Worm (Caenorhabditis elegans) whole organism, midembryonic: Measurements from ENCODE around the gene clec-85.

Experiments
- T22C8.4 ChIP-seq: fragments of 200-800 bp; sonication (Bioruptor generic); IDR thresholded peaks from 2 replicates; pipeline ENCODE4 v1.3.6; 2022; ENCODE audit warnings: missing genetic modification characterization, missing compliant biosample characterization
- cog-1 ChIP-seq: sonication (generic microtip); optimal IDR thresholded peaks from 2 replicates; lab custom pipeline; 2016; ENCODE audit warnings: missing genetic modification characterization, missing compliant biosample characterization
- flt-1 ChIP-seq: fragments of 200-800 bp; sonication (Bioruptor generic); IDR thresholded peaks from 2 replicates; pipeline ENCODE4 v1.3.6; 2022; ENCODE audit warnings: missing genetic modification characterization, missing compliant biosample characterization
- klf-2 ChIP-seq: fragments of 200-800 bp; sonication (Bioruptor generic); conservative IDR thresholded peaks from 2 replicates; pipeline ENCODE4 v1.3.6; 2022; ENCODE audit warnings: missing genetic modification reagents, missing genetic modification characterization, missing compliant biosample characterization
- med-1 ChIP-seq: sonication (generic microtip); optimal IDR thresholded peaks from 2 replicates; lab custom pipeline; 2017; ENCODE audit warnings: missing genetic modification characterization, mild to moderate bottlenecking, missing compliant biosample characterization, antibody characterized with exemption, missing genetic modification reagents; ENCODE audit not compliant: insufficient read depth
- ref-1 ChIP-seq: fragments of 200-800 bp; sonication (Bioruptor generic); conservative IDR thresholded peaks from 2 replicates; pipeline ENCODE4 v1.3.6; 2022; ENCODE audit warnings: missing genetic modification reagents, missing genetic modification characterization, missing compliant biosample characterization
- tab-1 ChIP-seq: fragments of 200-800 bp; sonication (Bioruptor generic); IDR thresholded peaks from 2 replicates; pipeline ENCODE4 v1.3.6; 2022; ENCODE audit warnings: missing genetic modification characterization, missing compliant biosample characterization
- ztf-23 ChIP-seq: fragments of 200-800 bp; sonication (Bioruptor generic); IDR thresholded peaks from 2 replicates; pipeline ENCODE4 v1.3.6; 2022; ENCODE audit warnings: missing genetic modification reagents, missing genetic modification characterization, missing compliant biosample characterization
- ztf-29 ChIP-seq: fragments of 200-800 bp; sonication (Bioruptor generic); IDR thresholded peaks from 2 replicates; pipeline ENCODE4 v1.3.6; 2022; ENCODE audit warnings: missing genetic modification reagents, missing genetic modification characterization, missing compliant biosample characterization

The clec-85 gene

DNA sequence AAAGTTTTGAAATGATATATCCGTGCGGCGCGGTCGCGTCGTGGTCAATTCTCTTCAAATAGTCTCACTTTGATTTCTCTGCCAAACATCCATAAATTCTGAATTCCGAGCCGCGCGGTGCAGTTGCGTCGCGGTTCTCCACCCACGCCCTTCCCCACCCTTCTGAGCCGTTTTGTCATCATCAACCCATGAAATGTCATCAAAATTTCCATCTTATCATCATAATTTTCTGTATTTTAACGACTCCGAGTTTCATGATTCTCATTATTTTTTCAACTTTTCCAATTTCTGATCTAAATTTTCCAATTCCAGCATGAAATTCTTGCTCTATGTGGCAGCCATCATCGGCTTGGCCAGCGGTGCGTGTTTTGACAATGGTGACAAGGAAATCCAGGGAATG is 8.5 kb upstream of the clec-85 start, which contains the start of gene clec-84:
clec-84 (plus strand) TSS at position 301 of the 400 bp plus-strand sequence.
- TF ChIP-seq flt-1 (GFP tag; lab: Robert Waterston, UW) = no peak
- no peak for TF ChIP-seq ztf-29
- no peak for TF ChIP-seq ref-1 (GFP tag; lab: Robert Waterston, UW)
- no peak for TF ChIP-seq klf-2
- TF ChIP-seq cog-1 = no peak
- TF ChIP-seq tab-1 (GFP tag; lab: Robert Waterston, UW) = no peak
- TF ChIP-seq med-1 = no peak
- TF ChIP-seq ztf-23 (GFP tag; lab: Robert Waterston, UW) = no peak
- no peak for TF ChIP-seq T22C8.4 (GFP tag; lab: Robert Waterston, UW)

DNA sequence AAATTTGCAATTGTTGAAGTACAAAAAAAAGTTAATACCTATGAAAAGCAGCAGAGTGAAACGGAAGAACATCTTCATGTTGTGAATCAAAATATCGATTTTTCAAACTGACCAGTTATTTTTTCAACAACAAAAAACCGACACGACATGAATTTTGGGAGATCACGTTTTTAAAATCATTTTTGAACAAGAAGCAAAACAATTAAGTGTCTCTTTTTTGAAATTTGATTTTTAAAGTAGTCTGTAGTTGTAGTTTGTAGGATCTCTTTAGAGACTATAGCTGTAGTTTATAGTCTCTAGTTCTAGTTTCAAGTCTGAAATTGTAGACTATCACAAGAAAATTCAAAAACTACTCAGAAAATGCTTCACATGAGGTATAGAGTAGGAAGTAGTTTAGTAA is 6.8 kb upstream of the clec-85 start, which contains the start of gene Y54G2A.15:
Y54G2A.15 (minus strand) TSS at position 101 of the 400 bp plus-strand sequence.
- no peak for TF ChIP-seq ref-1 (GFP tag; lab: Robert Waterston, UW)
- TF ChIP-seq flt-1 (GFP tag; lab: Robert Waterston, UW) = no peak
- no peak for TF ChIP-seq ztf-29
- TF ChIP-seq med-1 = no peak
- no peak for TF ChIP-seq tab-1 (GFP tag; lab: Robert Waterston, UW)
- TF ChIP-seq ztf-23 (GFP tag; lab: Robert Waterston, UW) = no peak
- TF ChIP-seq klf-2 = no peak
- no peak for TF ChIP-seq cog-1
- TF ChIP-seq T22C8.4 (GFP tag; lab: Robert Waterston, UW) = no peak

DNA sequence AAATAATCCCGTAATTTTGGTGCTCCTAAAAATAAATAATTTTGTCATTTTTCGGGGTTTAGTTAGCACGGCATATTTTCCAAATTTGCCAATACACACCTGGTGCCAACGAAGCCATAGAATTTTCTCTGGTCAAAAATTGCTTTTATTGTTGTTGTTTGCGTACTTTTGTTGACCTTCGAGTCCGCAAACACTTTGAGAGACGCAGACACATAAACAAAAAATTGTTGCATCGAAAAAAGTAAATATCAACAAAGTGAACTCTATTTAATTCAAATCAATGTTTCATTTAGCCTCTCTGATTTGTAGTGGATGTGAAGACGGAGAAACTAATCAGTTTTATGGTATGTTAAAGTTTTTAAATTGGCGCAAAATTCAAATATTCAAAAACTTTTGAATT is 4.4 kb upstream of the clec-85 start, which contains the start of gene Y54G2A.40:
Y54G2A.40 (plus strand) TSS at position 213 of the 400 bp plus-strand sequence.
- no peak for TF ChIP-seq ztf-23 (GFP tag; lab: Robert Waterston, UW)

DNA sequence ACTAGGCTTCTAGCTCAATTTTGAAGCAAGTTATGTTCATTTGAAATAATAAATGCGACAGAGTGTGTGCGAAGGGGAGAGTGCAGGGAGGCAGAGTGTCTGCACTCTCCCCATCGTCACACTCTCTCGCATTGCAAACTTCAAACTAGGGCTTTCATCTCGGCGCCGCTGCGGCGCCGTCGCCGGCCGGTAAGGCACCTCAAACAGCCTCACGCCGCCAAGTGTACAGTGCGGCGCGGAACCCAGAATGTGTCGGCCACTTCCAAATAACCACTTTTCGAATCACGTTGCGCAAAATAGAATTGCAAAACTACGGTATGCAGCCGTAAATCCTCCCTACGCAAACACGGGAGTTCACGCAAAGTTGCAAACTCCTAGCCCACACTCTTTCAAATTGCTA is 1.4 kb upstream of the clec-85 start:
- TF ChIP-seq med-1 (no peak), klf-2 (no peak), ref-1 (GFP tag; lab: Robert Waterston, UW) (no peak), flt-1 (GFP tag; lab: Robert Waterston, UW) (no peak), tab-1 (GFP tag; lab: Robert Waterston, UW) (no peak), cog-1 (no peak), T22C8.4 (GFP tag; lab: Robert Waterston, UW) (no peak), ztf-23 (GFP tag; lab: Robert Waterston, UW) (no peak), ztf-29 (no peak)

DNA sequence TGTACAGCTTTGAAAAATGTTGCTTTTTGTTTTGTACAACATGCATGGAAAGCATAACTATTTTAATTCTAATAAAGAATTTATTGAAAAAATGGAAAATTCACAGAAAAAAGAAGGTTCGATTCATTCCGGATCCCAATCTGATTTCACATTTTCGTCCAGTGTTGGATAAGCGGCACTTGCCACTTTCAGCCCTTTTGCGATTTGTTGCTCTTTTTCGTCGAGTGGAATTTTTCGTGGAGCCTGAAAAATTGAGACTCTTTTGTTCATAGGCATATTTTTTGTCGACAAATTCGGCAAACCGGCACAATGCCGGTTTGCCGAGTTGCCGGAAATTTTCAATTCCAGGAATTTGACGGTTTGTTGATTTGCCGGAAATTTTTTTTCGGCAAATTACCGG is 939 bp downstream of the clec-85 start:
- TF ChIP-seq ztf-23 (GFP tag; lab: Robert Waterston, UW) (no peak), cog-1 (no peak), tab-1 (GFP tag; lab: Robert Waterston, UW) (no peak), T22C8.4 (GFP tag; lab: Robert Waterston, UW) (no peak), klf-2 (no peak), ref-1 (GFP tag; lab: Robert Waterston, UW) (no peak), ztf-29 (no peak), flt-1 (GFP tag; lab: Robert Waterston, UW) (no peak), med-1 (no peak)

DNA sequence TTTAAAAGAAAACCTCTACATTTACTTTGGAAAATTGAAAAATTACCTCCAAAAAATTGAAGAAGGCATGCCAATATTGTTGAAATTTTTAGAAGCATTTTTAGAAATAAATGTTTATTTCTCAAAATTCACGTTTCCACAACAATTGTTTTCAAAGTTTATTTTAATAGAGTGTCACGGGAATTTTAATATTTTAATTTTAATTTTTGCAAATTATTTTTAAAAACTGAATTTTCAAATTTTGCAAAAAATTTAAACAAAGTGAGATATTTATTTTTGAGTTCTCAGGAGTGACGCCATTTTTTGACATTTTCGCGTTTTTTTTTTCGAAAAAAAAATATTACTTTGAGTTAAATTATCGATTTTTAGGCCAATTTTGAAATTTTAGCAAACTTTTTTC is 2.5 kb downstream of the clec-85 start, which contains the start of gene Y54G2A.49:
Y54G2A.49 (minus strand) TSS at position 101 of the 400 bp plus-strand sequence.
- TF ChIP-seq flt-1 (GFP tag; lab: Robert Waterston, UW) (no peak), T22C8.4 (GFP tag; lab: Robert Waterston, UW) (no peak), tab-1 (GFP tag; lab: Robert Waterston, UW) (no peak)

DNA sequence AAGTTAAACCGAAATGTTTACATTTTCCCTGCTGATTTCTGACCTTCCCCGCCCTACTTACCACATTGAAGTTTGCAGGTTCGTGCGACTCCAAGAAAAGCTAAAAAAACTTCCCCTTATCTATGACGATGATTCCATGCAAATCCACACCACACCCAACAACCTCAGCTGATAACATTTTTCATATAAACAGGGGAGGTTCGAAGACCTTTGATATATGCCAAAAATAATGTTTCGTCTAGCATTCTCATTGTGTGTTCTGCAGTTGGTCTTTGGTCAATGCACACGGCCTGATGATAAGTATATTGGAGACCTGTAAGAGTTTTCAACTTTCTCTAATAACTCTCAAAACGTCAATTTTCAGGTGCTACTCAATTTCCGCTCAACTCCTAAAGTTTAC is 3.5 kb downstream of the clec-85 start:
- TF ChIP-seq ref-1 (GFP tag; lab: Robert Waterston, UW) (no peak), ztf-29 (no peak), flt-1 (GFP tag; lab: Robert Waterston, UW) (no peak), T22C8.4 (GFP tag; lab: Robert Waterston, UW) (no peak), cog-1 (no peak), tab-1 (GFP tag; lab: Robert Waterston, UW) (no peak), klf-2 (no peak), med-1 (no peak), ztf-23 (GFP tag; lab: Robert Waterston, UW) (no peak)

DNA sequence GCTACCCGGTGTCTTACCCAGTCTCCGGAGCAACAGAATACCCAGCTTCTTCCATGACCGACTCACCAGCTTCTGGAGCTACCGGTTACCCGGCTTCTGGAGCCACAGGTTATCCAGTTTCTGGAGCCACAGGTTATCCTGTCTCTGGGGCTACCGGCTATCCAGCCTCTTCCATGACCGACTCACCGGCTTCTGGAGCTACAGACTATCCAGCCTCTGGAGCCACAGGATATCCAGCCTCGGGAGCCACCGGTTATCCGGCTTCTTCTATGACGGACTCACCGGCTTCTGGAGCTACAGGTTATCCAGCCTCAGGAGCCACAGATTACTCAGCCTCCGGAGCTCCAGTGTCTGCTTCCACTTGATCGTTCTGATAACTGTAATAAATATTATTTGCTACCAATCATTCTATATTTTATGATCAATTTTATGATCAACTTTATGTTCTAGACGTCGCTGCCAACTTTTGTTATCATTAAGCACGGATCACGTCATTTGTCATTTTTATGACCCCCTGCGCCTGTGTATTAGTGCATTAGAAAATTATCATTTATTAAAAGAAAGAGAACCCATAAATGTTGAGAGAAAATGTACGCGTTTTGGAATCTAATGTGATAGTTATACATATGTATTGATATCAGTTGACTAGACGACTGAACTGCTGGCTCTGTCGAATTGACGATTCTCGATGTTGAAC is 4.5 kb downstream of the clec-85 start:
- TF ChIP-seq med-1 (no peak), flt-1 (GFP tag; lab: Robert Waterston, UW) (no peak), cog-1 (no peak), klf-2 (no peak), ref-1 (GFP tag; lab: Robert Waterston, UW) (no peak), T22C8.4 (GFP tag; lab: Robert Waterston, UW) (no peak), ztf-29 (no peak), tab-1 (GFP tag; lab: Robert Waterston, UW) (no peak), ztf-23 (GFP tag; lab: Robert Waterston, UW) (no peak)

DNA sequence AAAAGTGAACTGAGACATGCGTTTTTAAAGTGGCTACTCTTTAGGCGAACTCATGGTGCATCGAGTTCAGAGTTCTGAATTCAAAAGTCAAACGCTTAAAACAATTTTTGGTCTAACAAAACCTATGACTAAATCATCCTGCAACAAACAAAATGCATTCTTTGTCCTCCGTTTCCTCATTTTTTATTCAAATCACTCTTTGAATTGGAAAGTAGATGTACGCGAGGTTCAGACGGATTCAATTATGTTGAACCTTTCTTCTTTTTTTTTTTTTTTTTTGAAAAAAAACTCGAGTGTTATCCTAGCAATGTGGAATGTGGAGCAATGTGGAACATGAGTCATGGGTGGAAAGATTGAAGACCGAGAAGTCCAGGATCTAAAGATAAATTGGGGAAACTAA is 8.0 kb downstream of the clec-85 start:
- no peak for TF ChIP-seq ztf-23 (GFP tag; lab: Robert Waterston, UW)
- TF ChIP-seq ref-1 (GFP tag; lab: Robert Waterston, UW) = no peak
- no peak for TF ChIP-seq T22C8.4 (GFP tag; lab: Robert Waterston, UW)
- no peak for TF ChIP-seq flt-1 (GFP tag; lab: Robert Waterston, UW)
- TF ChIP-seq med-1 = no peak
- no peak for TF ChIP-seq cog-1
- TF ChIP-seq ztf-29 = no peak

DNA sequence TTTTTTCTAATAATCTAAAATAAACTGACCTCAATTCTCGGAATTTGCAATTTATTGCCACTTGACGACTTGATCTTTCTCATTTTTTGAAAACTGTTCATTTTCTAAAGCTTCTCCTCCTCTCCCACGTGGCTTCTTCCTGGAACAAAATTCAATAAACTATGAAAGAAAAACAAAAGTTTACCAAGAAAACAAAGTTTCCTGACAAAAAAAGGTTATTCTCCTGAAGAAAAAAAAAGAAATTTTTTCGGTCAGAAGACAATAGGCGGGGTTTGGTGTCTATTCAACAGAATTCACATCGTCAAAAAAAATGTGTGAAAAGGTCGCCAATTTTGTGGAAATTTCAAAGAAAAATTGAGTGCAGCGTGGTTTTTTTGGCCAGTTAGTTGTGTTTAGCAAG is 14.1 kb downstream of the clec-85 start, which contains the start of gene Y54G2A.16:
Y54G2A.16 (minus strand) TSS at position 101 of the 400 bp plus-strand sequence.
- no peak for TF ChIP-seq ztf-23 (GFP tag; lab: Robert Waterston, UW)

DNA sequence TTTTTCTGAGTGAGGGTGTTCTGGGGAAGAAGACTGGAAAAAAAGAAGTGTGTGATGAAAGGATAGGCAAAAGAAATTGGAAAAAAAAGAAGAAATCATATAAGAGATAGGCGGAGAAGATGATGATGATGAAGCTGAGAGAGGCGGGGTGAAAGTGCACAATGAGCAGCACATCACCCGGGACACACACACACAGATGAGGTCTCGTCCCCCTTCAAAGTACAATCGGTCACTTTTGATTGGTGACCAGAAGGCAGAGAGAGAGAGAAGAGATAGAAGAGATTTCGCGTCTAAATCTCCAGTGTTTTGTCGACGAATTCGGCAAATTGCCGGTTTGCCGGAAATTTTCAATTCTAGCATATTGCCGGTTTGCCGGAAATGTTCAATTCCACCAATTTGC is 34.6 kb downstream of the clec-85 start:
- no peak for TF ChIP-seq T22C8.4 (GFP tag; lab: Robert Waterston, UW)
- TF ChIP-seq tab-1 (GFP tag; lab: Robert Waterston, UW) = no peak
- TF ChIP-seq ztf-23 (GFP tag; lab: Robert Waterston, UW) = no peak
- no peak for TF ChIP-seq med-1
- no peak for TF ChIP-seq klf-2
- no peak for TF ChIP-seq cog-1
- TF ChIP-seq ref-1 (GFP tag; lab: Robert Waterston, UW) = no peak
- TF ChIP-seq flt-1 (GFP tag; lab: Robert Waterston, UW) = no peak
- no peak for TF ChIP-seq ztf-29
